Worm (Caenorhabditis elegans) whole organism, early embryonic: ENCODE results near the gene Y50D4C.6.

Source experiments
- flt-1 ChIP-seq: fragments of 200-800 bp; sonication (Bioruptor generic); IDR thresholded peaks from 2 replicates; pipeline ENCODE4 v1.3.6; 2022; ENCODE audit warnings: missing genetic modification characterization, missing compliant biosample characterization
- hmbx-1 ChIP-seq: sonication (generic microtip); optimal IDR thresholded peaks from 2 replicates; lab custom pipeline; 2016; ENCODE audit warnings: mild to moderate bottlenecking, missing genetic modification characterization, missing compliant biosample characterization

ce11 chrV:983120-983519 is 33.5 kb upstream of the Y50D4C.6 start:
- TF ChIP-seq hmbx-1 (tag; lab: Kevin White, UChicago) (no peak), flt-1 (GFP tag; lab: Robert Waterston, UW) (no peak)
